Worm (Caenorhabditis elegans) whole organism, mixed stage, embryonic: ENCODE measurements around the gene exc-1.

ENCODE experiments used
- lin-13 ChIP-seq: fragments of 150-350 bp; optimal IDR thresholded peaks from 2 replicates; lab custom pipeline; 2014; ENCODE audit warnings: missing biosample characterization, missing genetic modification characterization
- mep-1 ChIP-seq: fragments of 150-350 bp; optimal IDR thresholded peaks from 2 replicates; lab custom pipeline; 2017; ENCODE audit warnings: missing biosample characterization, missing genetic modification reagents, missing genetic modification characterization, inconsistent platforms
- nhr-237 ChIP-seq: fragments of 150-350 bp; optimal IDR thresholded peaks from 2 replicates; lab custom pipeline; 2014; ENCODE audit warnings: missing biosample characterization, missing genetic modification characterization
- nhr-28 ChIP-seq: fragments of 150-350 bp; optimal IDR thresholded peaks from 2 replicates; lab custom pipeline; 2014; ENCODE audit warnings: missing biosample characterization, missing genetic modification characterization
- unc-120 ChIP-seq: sonication (generic microtip); optimal IDR thresholded peaks from 2 replicates; lab custom pipeline; 2017; ENCODE audit warnings: missing genetic modification characterization, missing compliant biosample characterization; ENCODE audit not compliant: poor library complexity, severe bottlenecking

ce11 chrX:15478717-15479116 lies 1.5 kb upstream of the exc-1 start, which contains the start of gene gcy-36:
- TF ChIP-seq mep-1 (tag; lab: Kevin White, UChicago) = no peak
- TF ChIP-seq nhr-28 (tag; lab: Kevin White, UChicago) = no peak
- TF ChIP-seq nhr-237 (tag; lab: Kevin White, UChicago) = no peak
- no peak for TF ChIP-seq unc-120
- TF ChIP-seq lin-13 (tag; lab: Kevin White, UChicago) = no peak
